Worm (Caenorhabditis elegans) whole organism, L2 larva: ENCODE measurements around the gene K05F1.8.
A peak's percentile ranks its signal among the peaks of the same experiment; 100 is the strongest.
"Not testable (repeated sequence)": the region's sequence is repeated elsewhere in the genome, so short reads cannot be mapped to it uniquely, and the experiment has no call there.

Source experiments
- ZK546.5 ChIP-seq: sonication (generic microtip); optimal IDR thresholded peaks from 2 replicates; lab custom pipeline; 2017; ENCODE audit warnings: missing biosample characterization, missing genetic modification characterization
- ama-1 ChIP-seq: fragments of 150-350 bp; optimal IDR thresholded peaks from 2 replicates; lab custom pipeline; 2018; ENCODE audit warnings: inconsistent platforms
- crh-2 ChIP-seq: sonication (generic microtip); optimal IDR thresholded peaks from 2 replicates; lab custom pipeline; 2017; ENCODE audit warnings: missing biosample characterization, missing genetic modification characterization
- elt-1 ChIP-seq: fragments of 150-350 bp; optimal IDR thresholded peaks from 2 replicates; lab custom pipeline; 2014; ENCODE audit warnings: missing biosample characterization, missing genetic modification characterization
- fos-1 ChIP-seq: fragments of 150-350 bp; optimal IDR thresholded peaks from 2 replicates; lab custom pipeline; 2014; ENCODE audit warnings: missing biosample characterization, missing genetic modification characterization
- lsy-2 ChIP-seq, 2 experiments: fragments of 150-350 bp in 1 of 2; sonication (generic microtip) in 1 of 2; optimal IDR thresholded peaks; 2 replicates each; lab custom pipeline; 2014 to 2017; ENCODE audit warnings: missing biosample characterization in 2 of 2, missing genetic modification characterization in 2 of 2
- nhr-11 ChIP-seq: fragments of 150-350 bp; optimal IDR thresholded peaks from 2 replicates; lab custom pipeline; 2014; ENCODE audit warnings: missing biosample characterization, missing genetic modification characterization
- nhr-25 ChIP-seq: fragments of 150-350 bp; sonication (generic microtip); optimal IDR thresholded peaks from 3 replicates; lab custom pipeline; 2014; ENCODE audit warnings: missing biosample characterization, missing genetic modification characterization
- sma-9 ChIP-seq, 2 experiments: fragments of 150-350 bp in 1 of 2; sonication (generic microtip) in 1 of 2; optimal IDR thresholded peaks; 2 replicates each; lab custom pipeline; 2014 to 2016; ENCODE audit warnings: missing genetic modification characterization in 2 of 2, mild to moderate bottlenecking in 1 of 2, missing biosample characterization in 1 of 2, missing compliant biosample characterization in 1 of 2, missing genetic modification reagents in 1 of 2, moderate library complexity in 1 of 2
- unc-39 ChIP-seq: fragments of 150-350 bp; optimal IDR thresholded peaks from 2 replicates; lab custom pipeline; 2014; ENCODE audit warnings: missing biosample characterization, missing genetic modification characterization
- unc-55 ChIP-seq: fragments of 150-350 bp; sonication (generic microtip); optimal IDR thresholded peaks from 3 replicates; lab custom pipeline; 2014; ENCODE audit warnings: missing biosample characterization, missing genetic modification reagents, missing genetic modification characterization
- unc-62 ChIP-seq: fragments of 150-350 bp; optimal IDR thresholded peaks from 2 replicates; lab custom pipeline; 2014; ENCODE audit warnings: missing biosample characterization, missing genetic modification reagents, missing genetic modification characterization
- ztf-4 ChIP-seq: fragments of 150-350 bp; optimal IDR thresholded peaks from 2 replicates; lab custom pipeline; 2014; ENCODE audit warnings: missing biosample characterization, missing genetic modification characterization

K05F1.8 gene

DNA sequence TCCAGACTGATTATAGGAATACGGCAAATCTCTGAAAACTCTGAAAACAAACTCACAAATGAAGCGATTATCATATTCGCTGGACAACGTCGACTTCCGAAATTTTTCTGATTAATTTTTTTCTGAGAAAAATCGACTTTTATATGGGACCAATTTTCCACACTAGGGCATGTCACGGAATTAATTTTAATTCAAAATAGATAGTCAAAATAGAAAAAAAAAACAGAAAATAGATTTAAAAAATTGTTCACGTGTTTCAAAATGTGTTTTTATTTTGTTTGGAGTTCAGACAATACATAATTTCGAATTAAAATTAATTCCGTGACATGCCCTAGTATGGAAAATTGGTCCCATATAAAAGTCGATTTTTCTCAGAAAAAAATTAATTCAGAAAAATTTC is 41.8 kb downstream of the K05F1.8 start, which contains the start of the genes F10C1.3 and F10C1.23:
Gene F10C1.3 (minus strand): TSS at position 101 of the 400 bp plus-strand sequence.
Gene F10C1.23 (plus strand): TSS at position 385 of the 400 bp plus-strand sequence.
- not testable (repeated sequence) for TF ChIP-seq nhr-11; unc-55 (GFP tag; lab: Kevin White, UChicago); lsy-2 (tag; optimal IDR thresholded peaks at IDR 0.05; lab: Kevin White, UChicago)
- TF ChIP-seq, all 48 proteins: peak for 0; not testable (repeated sequence) for 48

DNA sequence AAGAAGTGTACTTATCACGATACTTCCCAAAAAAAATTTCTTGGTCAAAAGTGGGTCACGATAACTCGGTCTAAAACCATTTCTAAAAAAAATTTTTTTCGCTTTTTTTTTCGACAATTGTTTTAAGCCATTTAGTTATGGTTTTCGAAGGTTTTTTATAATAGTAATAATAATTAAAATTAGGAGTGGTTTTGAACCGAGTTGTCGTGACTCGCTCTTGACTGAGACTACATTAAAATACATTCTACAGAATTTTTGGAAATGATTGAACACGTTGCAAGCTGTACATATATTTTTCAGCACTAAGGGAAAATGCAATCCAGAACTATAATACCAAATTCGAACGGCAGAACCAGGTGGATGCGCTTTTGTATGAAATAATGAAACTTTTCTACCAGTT is 45.3 kb downstream of the K05F1.8 start, which contains the start of gene F10C1.8:
Gene F10C1.8 (plus strand): TSS at position 301 of the 400 bp plus-strand sequence.
- TF ChIP-seq elt-1 (no peak), unc-39 (tag; lab: Kevin White, UChicago) (no peak), ama-1 (no peak)

DNA sequence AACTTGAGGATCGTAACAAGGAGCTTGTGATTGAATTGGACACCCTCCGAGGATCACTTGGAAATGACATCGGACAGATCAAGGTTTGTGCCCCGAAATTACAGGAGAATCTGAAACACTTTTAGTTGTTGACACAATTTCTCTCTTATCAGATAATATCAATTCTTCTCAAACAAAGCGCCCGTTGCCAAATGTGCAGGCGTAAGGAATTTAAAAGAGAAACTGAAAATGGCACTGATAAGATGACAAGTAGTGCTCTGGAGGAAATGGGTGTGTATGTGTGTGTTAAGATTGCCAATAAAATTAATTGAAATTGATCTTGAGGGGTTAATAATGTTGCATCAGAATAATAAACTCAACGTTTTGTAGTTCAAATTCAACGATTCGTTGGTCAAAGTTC is 48.1 kb downstream of the K05F1.8 start:
- TF ChIP-seq sma-9 (GFP tag; optimal IDR thresholded peaks at IDR 0.05; lab: Kevin White, UChicago) (peak; percentile 16), sma-9 (tag; optimal IDR thresholded peaks at IDR 0.05; lab: Kevin White, UChicago) (no peak), unc-62 (GFP tag; lab: Kevin White, UChicago) (no peak), crh-2 (peak; percentile 10), fos-1 (tag; lab: Kevin White, UChicago) (peak; percentile 76)

DNA sequence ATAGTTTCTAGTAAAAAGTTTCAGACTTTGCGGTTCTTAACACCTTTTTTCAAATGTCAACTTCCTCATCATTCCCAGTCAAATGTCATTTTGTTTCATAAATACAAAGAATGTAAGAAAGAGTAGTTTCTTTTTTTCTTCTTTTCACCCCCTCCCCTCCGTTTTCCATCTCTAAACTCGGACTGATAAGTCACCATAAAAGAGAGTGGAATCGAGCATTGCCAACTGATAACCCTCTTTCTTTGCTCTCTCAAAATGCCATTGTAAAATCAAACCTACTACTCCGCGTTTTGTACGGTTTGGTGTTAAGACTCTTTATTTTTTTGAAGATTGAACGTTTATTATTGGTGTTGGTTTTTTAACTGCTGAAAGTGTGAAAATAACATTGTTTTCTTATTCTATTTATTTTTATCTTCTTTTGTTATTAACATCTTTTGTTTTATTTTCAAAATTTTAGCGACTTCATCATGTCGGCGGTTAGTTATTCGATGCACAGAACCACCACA is 49.7 kb downstream of the K05F1.8 start, which contains the start of gene ifb-2:
Gene ifb-2 (plus strand): TSS at position 456 of the 506 bp plus-strand sequence.
- TF ChIP-seq ztf-4 (no peak), fos-1 (tag; lab: Kevin White, UChicago) (peak; percentile 81), ZK546.5 (tag; lab: Kevin White, UChicago) (no peak), nhr-25 (tag; lab: Kevin White, UChicago) (no peak), crh-2 (peak; percentile 36)
